Worm (Caenorhabditis elegans): ENCODE results near the gene nhr-175.

Gene nhr-175

DNA sequence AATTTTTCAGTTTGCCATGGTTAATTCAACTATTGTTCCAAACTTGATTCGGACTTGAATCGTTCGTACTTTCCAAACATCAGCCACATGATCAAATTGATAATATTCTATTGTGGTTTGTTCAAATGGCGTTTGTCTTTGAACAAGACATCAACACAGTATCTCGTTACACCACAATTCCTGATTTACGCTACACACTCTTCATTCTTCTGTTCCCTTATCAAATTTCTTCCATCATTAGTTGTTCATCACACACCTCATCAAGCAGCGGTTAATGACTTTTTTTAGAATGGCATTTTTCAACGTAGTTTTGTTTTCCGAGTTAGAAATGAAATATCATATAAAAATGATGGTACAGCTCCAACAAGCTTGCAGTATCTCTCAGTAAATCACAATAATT lies 11.7 kb downstream of the nhr-175 start:
- no peak for TF ChIP-seq aly-1 (tag; optimal IDR thresholded peaks at IDR 0.05)
- TF ChIP-seq flt-1 (GFP tag; IDR thresholded peaks at IDR 0.05), result no peak
- TF ChIP-seq sea-1 (GFP tag; conservative IDR thresholded peaks at IDR 0.05), result no peak
- TF ChIP-seq hmbx-1 (tag; optimal IDR thresholded peaks at IDR 0.05), result no peak
- no peak for TF ChIP-seq hnd-1 (tag; optimal IDR thresholded peaks at IDR 0.05)
- no peak for TF ChIP-seq tbx-11 (GFP tag; IDR thresholded peaks at IDR 0.05)
- no peak for TF ChIP-seq tbx-37 (GFP tag; conservative IDR thresholded peaks at IDR 0.05)
- no peak for TF ChIP-seq tra-4 (tag; optimal IDR thresholded peaks at IDR 0.05)
- TF ChIP-seq B0310.2 (tag; optimal IDR thresholded peaks at IDR 0.05), result no peak
- no peak for TF ChIP-seq ceh-36 (tag; optimal IDR thresholded peaks at IDR 0.05)
- TF ChIP-seq ceh-13 (GFP tag; optimal IDR thresholded peaks at IDR 0.05), result no peak
- no peak for TF ChIP-seq F13C5.2 (tag; optimal IDR thresholded peaks at IDR 0.05)
- TF ChIP-seq hmg-4 (GFP tag; optimal IDR thresholded peaks at IDR 0.05), result no peak
- no peak for TF ChIP-seq ets-7 (tag; optimal IDR thresholded peaks at IDR 0.05)
- no peak for TF ChIP-seq ama-1 (optimal IDR thresholded peaks at IDR 0.05)
- TF ChIP-seq pes-1 (GFP tag; IDR thresholded peaks at IDR 0.05), result no peak
- TF ChIP-seq scrt-1 (GFP tag; IDR thresholded peaks at IDR 0.05), result no peak

ce11 chrV:13879241-13879640 lies 12.8 kb downstream of the nhr-175 start, which contains the start of gene lbp-7:
lbp-7 (plus strand) TSS chrV:13879552.
- no peak for TF ChIP-seq scrt-1 (GFP tag; IDR thresholded peaks at IDR 0.05)
- no peak for TF ChIP-seq hmg-4 (GFP tag; optimal IDR thresholded peaks at IDR 0.05)
- TF ChIP-seq F13C5.2 (tag; optimal IDR thresholded peaks at IDR 0.05), result no peak
- no peak for TF ChIP-seq aly-1 (tag; optimal IDR thresholded peaks at IDR 0.05)
- no peak for TF ChIP-seq tbx-37 (GFP tag; conservative IDR thresholded peaks at IDR 0.05)
- TF ChIP-seq ets-7 (tag; optimal IDR thresholded peaks at IDR 0.05), result no peak
- TF ChIP-seq ama-1 (optimal IDR thresholded peaks at IDR 0.05), result no peak
- no peak for TF ChIP-seq flt-1 (GFP tag; IDR thresholded peaks at IDR 0.05)
- TF ChIP-seq sea-1 (GFP tag; conservative IDR thresholded peaks at IDR 0.05), result no peak
- TF ChIP-seq ceh-36 (tag; optimal IDR thresholded peaks at IDR 0.05), result no peak
- TF ChIP-seq hnd-1 (tag; optimal IDR thresholded peaks at IDR 0.05), result no peak

ce11 chrV:13880163-13880562 lies 13.7 kb downstream of the nhr-175 start:
- no peak for TF ChIP-seq hmbx-1 (tag; optimal IDR thresholded peaks at IDR 0.05)
- TF ChIP-seq tbx-11 (GFP tag; IDR thresholded peaks at IDR 0.05), result no peak
- TF ChIP-seq ama-1 (optimal IDR thresholded peaks at IDR 0.05), result no peak
- no peak for TF ChIP-seq sea-1 (GFP tag; conservative IDR thresholded peaks at IDR 0.05)
- no peak for TF ChIP-seq aly-1 (tag; optimal IDR thresholded peaks at IDR 0.05)
- no peak for TF ChIP-seq tbx-37 (GFP tag; conservative IDR thresholded peaks at IDR 0.05)
- TF ChIP-seq ceh-13 (GFP tag; optimal IDR thresholded peaks at IDR 0.05), result no peak
- no peak for TF ChIP-seq F13C5.2 (tag; optimal IDR thresholded peaks at IDR 0.05)
- TF ChIP-seq tra-4 (tag; optimal IDR thresholded peaks at IDR 0.05), result no peak
- no peak for TF ChIP-seq pes-1 (GFP tag; IDR thresholded peaks at IDR 0.05)
- no peak for TF ChIP-seq B0310.2 (tag; optimal IDR thresholded peaks at IDR 0.05)
- no peak for TF ChIP-seq ceh-36 (tag; optimal IDR thresholded peaks at IDR 0.05)
- TF ChIP-seq flt-1 (GFP tag; IDR thresholded peaks at IDR 0.05), result no peak
- no peak for TF ChIP-seq hnd-1 (tag; optimal IDR thresholded peaks at IDR 0.05)
- TF ChIP-seq ets-7 (tag; optimal IDR thresholded peaks at IDR 0.05), result no peak
- no peak for TF ChIP-seq hmg-4 (GFP tag; optimal IDR thresholded peaks at IDR 0.05)
- no peak for TF ChIP-seq scrt-1 (GFP tag; IDR thresholded peaks at IDR 0.05)

DNA sequence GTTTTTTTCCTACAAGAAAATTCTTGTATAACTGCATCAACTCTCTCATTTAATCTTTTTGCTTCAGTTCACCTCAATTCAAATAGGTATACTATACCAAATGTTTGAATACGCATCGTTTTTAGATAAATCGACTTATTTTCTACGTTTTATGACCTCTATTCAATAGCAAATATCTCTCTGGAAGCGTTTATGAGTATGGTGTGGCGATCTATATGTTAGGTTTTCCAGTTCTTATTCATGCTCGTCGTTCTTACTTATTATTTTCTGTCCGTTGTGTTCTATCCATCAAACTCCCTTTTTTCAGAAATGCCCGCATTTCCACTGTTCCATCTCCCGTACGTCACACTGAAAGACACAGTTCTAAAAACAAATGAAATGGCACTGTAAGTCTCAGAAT lies 14.1 kb downstream of the nhr-175 start, which contains the start of gene T22G5.3:
TSS of gene T22G5.3 (plus strand) at position 301 of the 400 bp plus-strand sequence.
- TF ChIP-seq ceh-36 (tag; optimal IDR thresholded peaks at IDR 0.05) (no peak), aly-1 (tag; optimal IDR thresholded peaks at IDR 0.05) (no peak), tbx-11 (GFP tag; IDR thresholded peaks at IDR 0.05) (no peak), hmbx-1 (tag; optimal IDR thresholded peaks at IDR 0.05) (no peak), B0310.2 (tag; optimal IDR thresholded peaks at IDR 0.05) (no peak)

ce11 chrV:13887358-13887757 lies 20.9 kb downstream of the nhr-175 start, which contains the start of gene srsx-19:
srsx-19 (plus strand) TSS chrV:13887658.
- TF ChIP-seq hmbx-1 (tag; optimal IDR thresholded peaks at IDR 0.05), result no peak

- TF ChIP-seq ets-7 (tag; optimal IDR thresholded peaks at IDR 0.05), result no peak
These were observed 23.0 kb downstream of the nhr-175 start, which contains the start of gene spp-12 for ce11 chrV:13889516-13889915. spp-12 (plus strand) TSS chrV:13889816.

DNA sequence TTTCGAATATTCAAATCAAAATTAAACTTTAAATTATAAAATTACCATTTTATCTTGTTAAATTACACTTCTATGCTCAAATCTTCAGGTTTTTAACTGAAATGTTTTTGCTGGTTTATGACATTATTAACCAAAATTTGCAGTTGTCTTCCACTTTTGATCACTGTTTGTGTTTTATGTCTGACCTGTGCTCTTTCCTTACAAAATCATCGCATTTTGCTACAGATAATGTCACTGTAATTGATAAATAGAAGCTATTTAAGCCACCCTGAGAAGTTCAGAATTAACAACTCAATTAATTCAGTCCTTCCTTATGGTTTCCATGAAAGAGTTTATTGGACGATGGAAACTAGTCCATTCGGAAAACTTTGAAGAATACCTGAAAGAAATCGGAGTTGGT lies 24.0 kb downstream of the nhr-175 start, which contains the start of gene lbp-8:
TSS of gene lbp-8 (plus strand) at position 301 of the 400 bp plus-strand sequence.
- TF ChIP-seq hmbx-1 (tag; optimal IDR thresholded peaks at IDR 0.05) (no peak), sea-1 (GFP tag; conservative IDR thresholded peaks at IDR 0.05) (no peak), aly-1 (tag; optimal IDR thresholded peaks at IDR 0.05) (no peak), tbx-11 (GFP tag; IDR thresholded peaks at IDR 0.05) (no peak), ama-1 (optimal IDR thresholded peaks at IDR 0.05) (no peak), flt-1 (GFP tag; IDR thresholded peaks at IDR 0.05) (no peak), B0310.2 (tag; optimal IDR thresholded peaks at IDR 0.05) (no peak), ets-7 (tag; optimal IDR thresholded peaks at IDR 0.05) (no peak), ceh-13 (GFP tag; optimal IDR thresholded peaks at IDR 0.05) (no peak), hnd-1 (tag; optimal IDR thresholded peaks at IDR 0.05) (no peak), F13C5.2 (tag; optimal IDR thresholded peaks at IDR 0.05) (no peak), pes-1 (GFP tag; IDR thresholded peaks at IDR 0.05) (no peak), hmg-4 (GFP tag; optimal IDR thresholded peaks at IDR 0.05) (no peak), tra-4 (tag; optimal IDR thresholded peaks at IDR 0.05) (no peak), scrt-1 (GFP tag; IDR thresholded peaks at IDR 0.05) (no peak), tbx-37 (GFP tag; conservative IDR thresholded peaks at IDR 0.05) (no peak), ceh-36 (tag; optimal IDR thresholded peaks at IDR 0.05) (no peak)

DNA sequence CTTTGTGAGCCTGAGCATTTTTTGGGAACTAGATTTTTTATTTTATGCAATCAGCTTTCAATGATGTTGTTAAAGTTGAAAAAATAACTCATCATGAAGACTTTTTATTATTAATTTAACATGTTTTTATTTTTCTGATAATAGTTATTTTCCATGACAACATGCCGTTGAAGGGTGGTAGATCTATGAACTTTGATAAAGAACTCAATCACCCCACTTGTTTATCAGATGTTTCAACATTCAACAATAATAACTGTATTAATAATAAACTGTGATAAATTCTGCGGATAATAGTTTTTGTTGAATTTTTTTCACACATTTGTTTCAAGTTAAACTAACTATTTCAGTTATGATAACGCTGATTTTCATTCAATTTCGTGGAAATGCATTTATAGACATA lies 25.0 kb downstream of the nhr-175 start:
- TF ChIP-seq F13C5.2 (tag; optimal IDR thresholded peaks at IDR 0.05) (no peak), scrt-1 (GFP tag; IDR thresholded peaks at IDR 0.05) (no peak), sea-1 (GFP tag; conservative IDR thresholded peaks at IDR 0.05) (no peak), flt-1 (GFP tag; IDR thresholded peaks at IDR 0.05) (no peak), ceh-36 (tag; optimal IDR thresholded peaks at IDR 0.05) (no peak), hmg-4 (GFP tag; optimal IDR thresholded peaks at IDR 0.05) (no peak), tbx-37 (GFP tag; conservative IDR thresholded peaks at IDR 0.05) (no peak), tra-4 (tag; optimal IDR thresholded peaks at IDR 0.05) (no peak), ceh-13 (GFP tag; optimal IDR thresholded peaks at IDR 0.05) (no peak), hnd-1 (tag; optimal IDR thresholded peaks at IDR 0.05) (no peak), tbx-11 (GFP tag; IDR thresholded peaks at IDR 0.05) (no peak), pes-1 (GFP tag; IDR thresholded peaks at IDR 0.05) (no peak), aly-1 (tag; optimal IDR thresholded peaks at IDR 0.05) (no peak), B0310.2 (tag; optimal IDR thresholded peaks at IDR 0.05) (no peak), hmbx-1 (tag; optimal IDR thresholded peaks at IDR 0.05) (no peak)

All from whole organism, early embryonic.